Worm (Caenorhabditis elegans): ENCODE results near the gene T05A8.8.

ce11 chrII:2710919-2711318 lies 25.6 kb upstream of the T05A8.8 start, which contains the start of gene T05A8.2:
- TF ChIP-seq ztf-29 (GFP tag; IDR thresholded peaks at IDR 0.05) (no peak), klf-2 (GFP tag; conservative IDR thresholded peaks at IDR 0.05) (no peak), flt-1 (GFP tag; IDR thresholded peaks at IDR 0.05) (no peak), med-1 (GFP tag; optimal IDR thresholded peaks at IDR 0.05; ENCODE audit: insufficient read depth) (no peak), tab-1 (GFP tag; IDR thresholded peaks at IDR 0.05) (no peak)
